Fruit fly (Drosophila melanogaster): ENCODE data around the gene Fbp2.

DNA sequence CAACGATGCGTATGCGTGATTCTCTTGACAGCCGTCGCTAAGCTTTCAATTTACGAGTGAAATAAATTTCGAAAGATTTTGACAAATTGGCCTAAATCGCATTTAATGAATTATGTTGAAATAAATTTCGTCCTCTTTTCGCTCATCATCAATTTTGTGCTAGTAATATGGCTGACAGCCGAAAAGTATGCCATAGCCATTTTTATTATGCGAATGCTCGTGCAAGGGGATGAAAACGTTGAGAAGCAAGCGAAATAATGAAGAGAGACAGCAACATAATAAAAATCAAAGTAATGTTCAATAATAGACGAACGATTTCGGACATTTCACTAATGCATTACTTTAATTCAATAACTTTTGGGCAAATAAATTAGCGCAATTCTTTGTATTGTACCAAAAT is 40.3 kb upstream of the Fbp2 start:
- TF ChIP-seq CG8478 (optimal IDR thresholded peaks at IDR 0.05) (no peak), CTCF (optimal IDR thresholded peaks at IDR 0.05) (no peak)
